Fruit fly (Drosophila melanogaster) whole organism, embryonic: ENCODE data around the gene Dic1.
A peak's percentile ranks its signal among the peaks of the same experiment; 100 is the strongest.

Source experiments
- Aef1 ChIP-seq: fragments of 200-800 bp; sonication (Bioruptor generic); IDR thresholded peaks from 3 replicates; pipeline ENCODE4 v1.3.6; 2022; ENCODE audit warnings: missing biosample characterization, missing genetic modification characterization
- BEAF-32 ChIP-seq: fragments of 200-800 bp; sonication (Bioruptor generic); optimal IDR thresholded peaks from 3 replicates; lab custom pipeline; 2017; ENCODE audit warnings: missing biosample characterization, missing genetic modification characterization, mild to moderate bottlenecking, moderate library complexity, missing genetic modification reagents
- Bteb2 ChIP-seq: fragments of 200-800 bp; sonication (Bioruptor generic); optimal IDR thresholded peaks from 2 replicates; lab custom pipeline; 2016; ENCODE audit warnings: missing biosample characterization, missing genetic modification characterization
- CG10274 ChIP-seq: fragments of 200-800 bp; sonication (Bioruptor generic); optimal IDR thresholded peaks from 3 replicates; lab custom pipeline; 2017; ENCODE audit warnings: missing biosample characterization, mild to moderate bottlenecking, missing genetic modification characterization
- CG13624 ChIP-seq: fragments of 200-800 bp; sonication (Bioruptor generic); optimal IDR thresholded peaks from 2 replicates; lab custom pipeline; 2016; ENCODE audit warnings: missing biosample characterization, missing genetic modification characterization
- CG1603 ChIP-seq: fragments of 200-800 bp; sonication (Bioruptor generic); optimal IDR thresholded peaks from 2 replicates; lab custom pipeline; 2019; ENCODE audit warnings: missing biosample characterization, mild to moderate bottlenecking, missing genetic modification characterization, moderate library complexity
- CG17359 ChIP-seq: fragments of 200-800 bp; sonication (Bioruptor generic); optimal IDR thresholded peaks from 3 replicates; lab custom pipeline; 2018; ENCODE audit warnings: missing biosample characterization, mild to moderate bottlenecking, missing genetic modification characterization, moderate library complexity
- CG17361 ChIP-seq: fragments of 200-800 bp; sonication (Bioruptor generic); IDR thresholded peaks from 3 replicates; pipeline ENCODE4 v1.3.6; 2022; ENCODE audit warnings: missing biosample characterization, missing genetic modification characterization
- CG17568 ChIP-seq: fragments of 200-800 bp; sonication (Bioruptor generic); optimal IDR thresholded peaks from 2 replicates; lab custom pipeline; 2018; ENCODE audit warnings: missing biosample characterization, mild to moderate bottlenecking, missing genetic modification characterization, moderate library complexity
- CG5953 ChIP-seq: fragments of 200-800 bp; sonication (Bioruptor generic); IDR thresholded peaks from 2 replicates; pipeline ENCODE4 v1.3.6; 2022; ENCODE audit warnings: missing biosample characterization, missing genetic modification characterization
- CG6254 ChIP-seq: fragments of 200-800 bp; sonication (Bioruptor generic); optimal IDR thresholded peaks from 3 replicates; lab custom pipeline; 2017; ENCODE audit warnings: mild to moderate bottlenecking, missing biosample characterization, missing genetic modification reagents, missing genetic modification characterization
- CG7928 ChIP-seq: fragments of 200-800 bp; sonication (Bioruptor generic); optimal IDR thresholded peaks from 2 replicates; lab custom pipeline; 2017; ENCODE audit warnings: missing biosample characterization, mild to moderate bottlenecking, missing genetic modification characterization
- CG8089 ChIP-seq: fragments of 200-800 bp; sonication (Bioruptor generic); optimal IDR thresholded peaks from 3 replicates; lab custom pipeline; 2016; ENCODE audit warnings: missing biosample characterization, missing genetic modification characterization
- CG9437 ChIP-seq: fragments of 200-800 bp; sonication (Bioruptor generic); optimal IDR thresholded peaks from 2 replicates; lab custom pipeline; 2018; ENCODE audit warnings: missing biosample characterization, mild to moderate bottlenecking, missing genetic modification characterization
- D19A ChIP-seq: fragments of 200-800 bp; optimal IDR thresholded peaks from 3 replicates; lab custom pipeline; 2019; ENCODE audit warnings: missing biosample characterization, mild to moderate bottlenecking, missing genetic modification characterization, moderate library complexity
- Dad ChIP-seq: fragments of 200-800 bp; sonication (Bioruptor generic); optimal IDR thresholded peaks from 3 replicates; lab custom pipeline; 2016; ENCODE audit warnings: missing biosample characterization, missing genetic modification characterization
- Doc2 ChIP-seq: fragments of 200-800 bp; sonication (Bioruptor generic); IDR thresholded peaks from 2 replicates; pipeline ENCODE4 v1.3.6; 2022; ENCODE audit warnings: missing biosample characterization, missing genetic modification characterization
- Ets65A ChIP-seq: fragments of 200-800 bp; sonication (Bioruptor generic); peaks from one replicate; lab custom pipeline; 2016; ENCODE audit warnings: missing biosample characterization, missing genetic modification characterization
- Gug ChIP-seq: fragments of 200-800 bp; sonication (Bioruptor generic); IDR thresholded peaks from 4 replicates; pipeline ENCODE4 v1.3.6; 2022; ENCODE audit warnings: missing biosample characterization, missing genetic modification characterization
- HLHmδ ChIP-seq: fragments of 200-800 bp; sonication (Bioruptor generic); optimal IDR thresholded peaks from 2 replicates; lab custom pipeline; 2018; ENCODE audit warnings: missing biosample characterization, mild to moderate bottlenecking, missing genetic modification characterization, moderate library complexity
- NFAT ChIP-seq: fragments of 200-800 bp; sonication (Bioruptor generic); IDR thresholded peaks from 2 replicates; pipeline ENCODE4 v1.3.6; 2022; ENCODE audit warnings: missing biosample characterization, missing genetic modification characterization
- NfI ChIP-seq: fragments of 200-800 bp; sonication (Bioruptor generic); optimal IDR thresholded peaks from 3 replicates; lab custom pipeline; 2018; ENCODE audit warnings: missing biosample characterization, mild to moderate bottlenecking, missing genetic modification characterization, moderate library complexity
- Oaz ChIP-seq: fragments of 200-800 bp; sonication (Bioruptor generic); IDR thresholded peaks from 2 replicates; pipeline ENCODE4 v1.3.6; 2022; ENCODE audit warnings: missing biosample characterization, missing genetic modification characterization
- Pdp1 ChIP-seq, 2 experiments: fragments of 200-800 bp; sonication (Bioruptor generic); optimal IDR thresholded peaks; 3 replicates each; lab custom pipeline; 2016; ENCODE audit warnings: missing biosample characterization in 2 of 2, missing genetic modification characterization in 2 of 2, mild to moderate bottlenecking in 1 of 2, moderate library complexity in 1 of 2
- Sin3A ChIP-seq: fragments of >200 bp; optimal IDR thresholded peaks from 2 replicates; lab custom pipeline; 2018
- Sox100B ChIP-seq: fragments of 200-800 bp; sonication (Bioruptor generic); optimal IDR thresholded peaks from 3 replicates; lab custom pipeline; 2018; ENCODE audit warnings: missing biosample characterization, mild to moderate bottlenecking, missing genetic modification characterization
- Sry-β ChIP-seq: fragments of 200-800 bp; sonication (Bioruptor generic); optimal IDR thresholded peaks from 2 replicates; lab custom pipeline; 2018; ENCODE audit warnings: missing biosample characterization, mild to moderate bottlenecking, missing genetic modification characterization, moderate library complexity
- TFAM ChIP-seq: fragments of 200-800 bp; sonication (Bioruptor generic); optimal IDR thresholded peaks from 2 replicates; lab custom pipeline; 2017; ENCODE audit warnings: missing biosample characterization, missing genetic modification characterization, inconsistent platforms
- Tbp ChIP-seq: fragments of >200 bp; optimal IDR thresholded peaks from 2 replicates; lab custom pipeline; 2018; ENCODE audit warnings: missing biosample characterization, missing genetic modification characterization
- bigmax ChIP-seq: fragments of 200-800 bp; sonication (Bioruptor generic); optimal IDR thresholded peaks from 2 replicates; lab custom pipeline; 2018; ENCODE audit warnings: missing biosample characterization, mild to moderate bottlenecking, missing genetic modification characterization
- br ChIP-seq: fragments of >200 bp; optimal IDR thresholded peaks from 2 replicates; lab custom pipeline; 2017
- btn ChIP-seq: fragments of 200-800 bp; sonication (Bioruptor generic); optimal IDR thresholded peaks from 2 replicates; lab custom pipeline; 2016; ENCODE audit warnings: missing biosample characterization, missing genetic modification characterization
- dimm ChIP-seq: fragments of 200-800 bp; sonication (Bioruptor generic); IDR thresholded peaks from 2 replicates; pipeline ENCODE4 v1.3.6; 2022; ENCODE audit warnings: missing biosample characterization, missing genetic modification characterization
- exex ChIP-seq: fragments of 200-800 bp; sonication (Bioruptor generic); optimal IDR thresholded peaks from 4 replicates; lab custom pipeline; 2018; ENCODE audit warnings: missing biosample characterization, mild to moderate bottlenecking, missing genetic modification characterization, moderate library complexity
- ftz-f1 ChIP-seq: fragments of 200-800 bp; sonication (Bioruptor generic); optimal IDR thresholded peaks from 2 replicates; lab custom pipeline; 2016; ENCODE audit warnings: missing biosample characterization, missing genetic modification characterization
- hth ChIP-seq: fragments of >200 bp; optimal IDR thresholded peaks from 2 replicates; lab custom pipeline; 2017; ENCODE audit warnings: inconsistent platforms
- jumu ChIP-seq: fragments of 200-800 bp; sonication (Bioruptor generic); optimal IDR thresholded peaks from 3 replicates; lab custom pipeline; 2016; ENCODE audit warnings: missing biosample characterization, missing genetic modification characterization
- klu ChIP-seq: fragments of 200-800 bp; sonication (Bioruptor generic); IDR thresholded peaks from 2 replicates; pipeline ENCODE4 v1.3.6; 2022; ENCODE audit warnings: missing biosample characterization, missing genetic modification characterization
- mam ChIP-seq: fragments of 200-800 bp; sonication (Bioruptor generic); optimal IDR thresholded peaks from 3 replicates; lab custom pipeline; 2016; ENCODE audit warnings: missing biosample characterization, missing genetic modification characterization
- odd ChIP-seq: fragments of 200-800 bp; sonication (Bioruptor generic); optimal IDR thresholded peaks from 2 replicates; lab custom pipeline; 2017; ENCODE audit warnings: missing biosample characterization, mild to moderate bottlenecking, missing genetic modification characterization
- p53 ChIP-seq: fragments of 200-800 bp; sonication (Bioruptor generic); optimal IDR thresholded peaks from 2 replicates; lab custom pipeline; 2016; ENCODE audit warnings: missing biosample characterization, missing genetic modification characterization
- pan ChIP-seq, 4 experiments: fragments of >200 bp in 3 of 4; fragments of 200-800 bp in 1 of 4; sonication (Bioruptor generic) in 1 of 4; optimal IDR thresholded peaks in 3 of 4; IDR thresholded peaks in 1 of 4; 2 replicates each; pipeline versions ENCODE4 v1.3.6 to Lab custom; 2017 to 2022; ENCODE audit warnings: missing biosample characterization in 2 of 4, missing genetic modification characterization in 2 of 4, mixed read lengths in 1 of 4
- pros ChIP-seq: fragments of 200-800 bp; sonication (Bioruptor generic); optimal IDR thresholded peaks from 3 replicates; lab custom pipeline; 2019; ENCODE audit warnings: missing biosample characterization, mild to moderate bottlenecking, missing genetic modification characterization, moderate library complexity
- schlank ChIP-seq: fragments of 200-800 bp; sonication (Bioruptor generic); optimal IDR thresholded peaks from 2 replicates; lab custom pipeline; 2018; ENCODE audit warnings: missing biosample characterization, mild to moderate bottlenecking, missing genetic modification characterization
- sd ChIP-seq: fragments of 200-800 bp; sonication (Bioruptor generic); optimal IDR thresholded peaks from 3 replicates; lab custom pipeline; 2018; ENCODE audit warnings: missing biosample characterization, mild to moderate bottlenecking, missing genetic modification characterization, moderate library complexity
- sisA ChIP-seq: fragments of 200-800 bp; sonication (Bioruptor generic); IDR thresholded peaks from 2 replicates; pipeline ENCODE4 v1.3.6; 2022; ENCODE audit warnings: missing biosample characterization, missing genetic modification characterization
- slou ChIP-seq: fragments of 200-800 bp; sonication (Bioruptor generic); optimal IDR thresholded peaks from 3 replicates; lab custom pipeline; 2016; ENCODE audit warnings: missing biosample characterization, missing genetic modification characterization
- tll ChIP-seq, 2 experiments: fragments of 200-800 bp in 1 of 2; fragments of >200 bp in 1 of 2; sonication (Bioruptor generic) in 1 of 2; optimal IDR thresholded peaks; 2 replicates each; lab custom pipeline; 2017 to 2019; ENCODE audit warnings: missing biosample characterization in 2 of 2, missing genetic modification characterization in 2 of 2, mild to moderate bottlenecking in 1 of 2, moderate library complexity in 1 of 2
- zfh1 ChIP-seq: fragments of 200-800 bp; sonication (Bioruptor generic); IDR thresholded peaks from 3 replicates; pipeline ENCODE4 v1.3.6; 2022; ENCODE audit warnings: missing biosample characterization, missing genetic modification characterization

Dic1 gene

DNA sequence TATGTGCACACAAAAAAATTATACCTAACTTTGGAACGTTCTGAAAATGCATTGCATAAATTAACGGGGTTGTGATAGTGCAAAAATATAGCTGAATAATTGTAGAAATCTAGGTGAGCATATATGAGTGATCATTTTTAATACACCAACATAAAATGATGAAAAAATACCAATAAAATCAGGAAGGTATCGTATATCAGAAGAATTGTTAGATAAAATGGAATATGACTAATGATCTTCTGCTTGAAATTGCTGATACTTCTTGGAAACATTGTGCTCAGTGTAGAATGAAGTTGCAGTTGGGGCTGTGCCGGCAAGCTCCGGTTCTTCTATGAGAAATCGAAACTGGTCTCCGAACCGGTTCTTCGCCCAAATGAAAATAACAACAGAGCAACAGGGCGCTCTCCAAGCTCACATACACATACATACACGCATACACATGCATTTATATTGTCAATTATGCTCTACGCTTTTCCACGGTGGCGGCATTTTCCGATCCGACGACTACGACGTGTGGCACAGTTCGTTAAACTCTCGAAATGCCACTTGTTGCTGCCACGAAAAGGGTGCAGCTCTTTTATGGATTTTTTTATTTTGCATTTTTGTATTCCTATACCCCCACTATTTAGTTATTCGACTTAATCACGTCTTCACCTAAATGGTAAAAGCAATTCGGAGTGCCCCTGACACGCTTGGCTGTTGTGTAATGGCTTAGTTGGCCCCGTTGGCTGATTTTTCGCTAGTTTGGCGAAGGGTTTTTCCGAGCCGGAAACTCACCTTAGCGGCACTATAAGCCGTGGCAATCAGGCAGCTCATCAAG is 36.4 kb downstream of the Dic1 start (continued):
- peak; percentile 33 for TF ChIP-seq pros (GFP tag; lab: Kevin White, UChicago)
- no peak for TF ChIP-seq tll (GFP tag; optimal IDR thresholded peaks at IDR 0.05; lab: Kevin White, UChicago)
- TF ChIP-seq hth (lab: Kevin White, UChicago), result no peak
- TF ChIP-seq CG17568 (GFP tag; lab: Kevin White, UChicago), result peak; percentile 85
- peak; percentile 49 for TF ChIP-seq Sry-β (GFP tag; lab: Kevin White, UChicago)
- peak; percentile 84 for TF ChIP-seq D19A (tag; lab: Kevin White, UChicago)
- TF ChIP-seq CG6254 (GFP tag; lab: Kevin White, UChicago), result peak; percentile 82
- peak; percentile 89 for TF ChIP-seq Bteb2 (GFP tag; lab: Kevin White, UChicago)
- TF ChIP-seq sd (tag; lab: Kevin White, UChicago), result peak; percentile 73
- TF ChIP-seq CG13624 (GFP tag; lab: Kevin White, UChicago), result peak; percentile 88
- peak; percentile 77 for TF ChIP-seq slou
- peak; percentile 96 for TF ChIP-seq Ets65A (GFP tag; lab: Kevin White, UChicago)
- peak; percentile 86 for TF ChIP-seq mam (GFP tag; lab: Kevin White, UChicago)
- peak; percentile 96 for TF ChIP-seq CG17361
- peak; percentile 81 for TF ChIP-seq sisA (GFP tag; lab: Robert Waterston, UW)
- no peak for TF ChIP-seq Doc2 (GFP tag; lab: Robert Waterston, UW)
- peak; percentile 42 for TF ChIP-seq CG7928 (GFP tag; lab: Kevin White, UChicago)
- peak; percentile 12 for TF ChIP-seq exex
- no peak for TF ChIP-seq pan (optimal IDR thresholded peaks at IDR 0.05; lab: Kevin White, UChicago)
- peak in 1 of 2 experiments; percentile 83 for TF ChIP-seq pan (GFP tag; optimal IDR thresholded peaks at IDR 0.05 in 1 of 2, IDR thresholded peaks at IDR 0.05 in 1 of 2)
- peak; percentile 58 for TF ChIP-seq NFAT
- TF ChIP-seq Oaz (GFP tag; lab: Robert Waterston, UW), result peak; percentile 60; the same call in 1 of the 2 replicates
- TF ChIP-seq btn (GFP tag; lab: Kevin White, UChicago), result peak; percentile 70
- peak; percentile 70 for TF ChIP-seq CG5953 (GFP tag; lab: Robert Waterston, UW)
- TF ChIP-seq CG10274 (GFP tag; lab: Kevin White, UChicago), result peak; percentile 77
- TF ChIP-seq dimm (GFP tag; lab: Robert Waterston, UW), result peak; percentile 11; the same call in 1 of the 2 replicates
- TF ChIP-seq schlank (tag; lab: Kevin White, UChicago), result peak; percentile 67
- peak; percentile 84 to 88 for TF ChIP-seq Pdp1 (GFP tag; optimal IDR thresholded peaks at IDR 0.05; lab: Kevin White, UChicago)
- TF ChIP-seq CG17359 (tag; lab: Kevin White, UChicago), result peak; percentile 82
- TF ChIP-seq odd (GFP tag; lab: Kevin White, UChicago), result peak; percentile 86
- TF ChIP-seq jumu (GFP tag; lab: Kevin White, UChicago), result peak; percentile 81
- TF ChIP-seq BEAF-32 (GFP tag; lab: Kevin White, UChicago), result no peak
- TF ChIP-seq TFAM (GFP tag; lab: Kevin White, UChicago), result peak; percentile 53
- peak; percentile 85 for TF ChIP-seq Sox100B (GFP tag; lab: Kevin White, UChicago)
- peak; percentile 82 for TF ChIP-seq zfh1 (GFP tag; lab: Robert Waterston, UW)
- TF ChIP-seq Aef1 (GFP tag; lab: Robert Waterston, UW), result peak; percentile 66; the same call in 2 of the 3 replicates
- peak; percentile 90 for TF ChIP-seq NfI
- peak; percentile 84 for TF ChIP-seq CG8089 (GFP tag; lab: Kevin White, UChicago)
- TF ChIP-seq Gug (GFP tag; lab: Robert Waterston, UW), result peak; percentile 61; the same call in 3 of the 4 replicates
- peak; percentile 88 for TF ChIP-seq CG9437 (GFP tag; lab: Kevin White, UChicago)
- TF ChIP-seq Dad, result peak; percentile 84
- no peak for TF ChIP-seq br (lab: Kevin White, UChicago)
- TF ChIP-seq klu (GFP tag; lab: Robert Waterston, UW), result peak; percentile 81
- TF ChIP-seq Tbp (GFP tag; lab: Kevin White, UChicago), result no peak
- no peak for TF ChIP-seq ftz-f1
- peak; percentile 79 for TF ChIP-seq p53 (GFP tag; lab: Kevin White, UChicago)
- no peak for TF ChIP-seq Sin3A (lab: Kevin White, UChicago)
- no peak for TF ChIP-seq bigmax
- peak; percentile 80 for TF ChIP-seq CG1603
- TF ChIP-seq HLHmδ (GFP tag; lab: Kevin White, UChicago), result no peak
